Fruit fly (Drosophila melanogaster) whole organism, pupa: ENCODE results near the gene kar.

Source experiments
- CG10348 ChIP-seq: fragments of 200-800 bp; sonication (Bioruptor generic); IDR thresholded peaks from 2 replicates; pipeline ENCODE4 v1.3.6; 2022; ENCODE audit warnings: missing biosample characterization, missing genetic modification characterization
- CG12605 ChIP-seq: fragments of 200-800 bp; sonication (Bioruptor generic); IDR thresholded peaks from 2 replicates; pipeline ENCODE4 v1.3.6; 2022; ENCODE audit warnings: missing biosample characterization, missing genetic modification characterization
- CG13204 ChIP-seq: fragments of 200-800 bp; sonication (Bioruptor generic); optimal IDR thresholded peaks from 2 replicates; lab custom pipeline; 2018; ENCODE audit warnings: missing biosample characterization, mild to moderate bottlenecking, missing genetic modification characterization, moderate library complexity
- CG14655 ChIP-seq: fragments of 200-800 bp; sonication (Bioruptor generic); optimal IDR thresholded peaks from 3 replicates; lab custom pipeline; 2017; ENCODE audit warnings: mild to moderate bottlenecking, missing biosample characterization, missing genetic modification reagents, missing genetic modification characterization
- CG15710 ChIP-seq: fragments of 200-800 bp; sonication (Bioruptor generic); optimal IDR thresholded peaks from 2 replicates; lab custom pipeline; 2018; ENCODE audit warnings: missing biosample characterization, mild to moderate bottlenecking, missing genetic modification characterization, moderate library complexity
- CG17806 ChIP-seq: fragments of 200-800 bp; sonication (Bioruptor generic); optimal IDR thresholded peaks from 2 replicates; lab custom pipeline; 2018; ENCODE audit warnings: missing biosample characterization, mild to moderate bottlenecking, missing genetic modification characterization, moderate library complexity
- CG32121 ChIP-seq: fragments of 200-800 bp; sonication (Bioruptor generic); IDR thresholded peaks from 2 replicates; pipeline ENCODE4 v1.3.6; 2022; ENCODE audit warnings: missing biosample characterization, missing genetic modification characterization
- CG34367 ChIP-seq: fragments of 200-800 bp; sonication (Bioruptor generic); optimal IDR thresholded peaks from 2 replicates; lab custom pipeline; 2018; ENCODE audit warnings: missing biosample characterization, mild to moderate bottlenecking, missing genetic modification characterization
- CG4496 ChIP-seq: fragments of 200-800 bp; sonication (Bioruptor generic); IDR thresholded peaks from 3 replicates; pipeline ENCODE4 v1.3.6; 2022; ENCODE audit warnings: missing biosample characterization, missing genetic modification characterization
- CG8159 ChIP-seq: fragments of 200-800 bp; sonication (Bioruptor generic); optimal IDR thresholded peaks from 3 replicates; lab custom pipeline; 2018; ENCODE audit warnings: missing biosample characterization, mild to moderate bottlenecking, missing genetic modification characterization, moderate library complexity
- CG8301 ChIP-seq: fragments of 200-800 bp; sonication (Bioruptor generic); optimal IDR thresholded peaks from 2 replicates; lab custom pipeline; 2018; ENCODE audit warnings: missing biosample characterization, mild to moderate bottlenecking, missing genetic modification characterization
- CG9948 ChIP-seq: fragments of 200-800 bp; sonication (Bioruptor generic); optimal IDR thresholded peaks from 2 replicates; lab custom pipeline; 2018; ENCODE audit warnings: missing biosample characterization, mild to moderate bottlenecking, missing genetic modification characterization, moderate library complexity
- D1 ChIP-seq: fragments of 200-800 bp; sonication (Bioruptor generic); optimal IDR thresholded peaks from 2 replicates; lab custom pipeline; 2018; ENCODE audit warnings: missing biosample characterization, mild to moderate bottlenecking, missing genetic modification characterization, moderate library complexity
- EcR ChIP-seq: fragments of 200-800 bp; sonication (Bioruptor generic); optimal IDR thresholded peaks from 3 replicates; lab custom pipeline; 2019; ENCODE audit warnings: missing biosample characterization, missing genetic modification characterization, mild to moderate bottlenecking, moderate library complexity, missing genetic modification reagents
- Ets98B ChIP-seq: fragments of 200-800 bp; sonication (Bioruptor generic); IDR thresholded peaks from 2 replicates; pipeline ENCODE4 v1.3.6; 2022; ENCODE audit warnings: missing biosample characterization, missing genetic modification characterization
- Pif1A ChIP-seq: fragments of 200-800 bp; sonication (Bioruptor generic); optimal IDR thresholded peaks from 3 replicates; lab custom pipeline; 2016; ENCODE audit warnings: missing biosample characterization, missing genetic modification characterization
- Pif1B ChIP-seq: fragments of 200-800 bp; sonication (Bioruptor generic); optimal IDR thresholded peaks from 3 replicates; lab custom pipeline; 2016; ENCODE audit warnings: missing biosample characterization, missing genetic modification characterization
- Snoo ChIP-seq: fragments of 200-800 bp; sonication (Bioruptor generic); optimal IDR thresholded peaks from 3 replicates; lab custom pipeline; 2017; ENCODE audit warnings: missing biosample characterization, mild to moderate bottlenecking, missing genetic modification characterization, inconsistent platforms
- fd96Ca ChIP-seq: fragments of 200-800 bp; sonication (Bioruptor generic); IDR thresholded peaks from 3 replicates; pipeline ENCODE4 v1.3.6; 2022; ENCODE audit warnings: missing biosample characterization, missing genetic modification characterization
- gl ChIP-seq: fragments of 200-800 bp; sonication (Bioruptor generic); optimal IDR thresholded peaks from 2 replicates; lab custom pipeline; 2018; ENCODE audit warnings: missing biosample characterization, mild to moderate bottlenecking, missing genetic modification characterization
- rn ChIP-seq: fragments of 200-800 bp; sonication (Bioruptor generic); IDR thresholded peaks from 2 replicates; pipeline ENCODE4 v1.3.6; 2022; ENCODE audit warnings: missing biosample characterization, missing genetic modification characterization

The kar gene

DNA sequence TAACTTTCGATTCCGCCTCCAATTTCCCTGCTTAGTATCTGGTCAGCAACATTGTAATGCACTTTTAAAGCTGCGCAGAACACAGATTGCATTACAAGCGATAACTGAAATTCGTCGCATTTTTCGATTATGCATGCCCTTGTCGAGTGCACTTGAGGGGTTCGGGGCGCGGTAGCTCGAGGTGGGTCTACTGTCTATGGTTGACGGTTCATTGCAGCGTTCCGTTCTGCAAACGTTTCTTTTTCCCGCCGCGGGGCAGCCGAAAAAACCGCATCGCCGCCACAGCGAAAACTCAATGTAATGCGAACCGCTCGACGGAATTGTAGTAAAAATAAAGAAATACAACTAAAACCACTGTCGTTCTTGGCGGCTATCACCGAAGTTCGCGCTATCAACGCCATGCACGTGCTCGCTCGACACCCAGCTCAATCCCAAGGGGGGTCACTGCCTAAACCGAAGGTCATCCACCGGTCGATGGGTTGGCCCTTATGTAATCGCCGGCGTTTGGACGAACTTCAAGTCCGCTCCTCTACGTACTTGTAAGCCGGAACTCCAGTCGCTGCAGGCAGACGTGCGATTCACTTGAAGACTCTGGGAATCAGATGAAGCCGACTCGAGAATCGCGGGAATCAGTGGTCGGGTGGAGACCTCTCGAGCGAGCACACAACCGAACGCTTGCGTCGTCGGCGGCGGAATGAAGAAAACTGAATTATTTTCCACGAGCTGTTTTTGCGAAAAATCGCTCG is at the start of gene kar:
TSS of gene kar (minus strand) at position 696 of the 746 bp plus-strand sequence.
- TF ChIP-seq Pif1B (GFP tag; lab: Kevin White, UChicago) (no peak), EcR (GFP tag; lab: Kevin White, UChicago) (no peak), CG12605 (GFP tag; lab: Robert Waterston, UW) (no peak), CG8159 (tag; lab: Kevin White, UChicago) (no peak), CG9948 (tag; lab: Kevin White, UChicago) (no peak), CG14655 (GFP tag; lab: Kevin White, UChicago) (no peak), CG8301 (no peak), CG32121 (GFP tag; lab: Robert Waterston, UW) (no peak), fd96Ca (GFP tag; lab: Robert Waterston, UW) (no peak), Snoo (tag; lab: Kevin White, UChicago) (no peak), gl (tag; lab: Kevin White, UChicago) (no peak), D1 (tag; lab: Kevin White, UChicago) (no peak), Ets98B (GFP tag; lab: Robert Waterston, UW) (no peak), CG4496 (no peak), CG17806 (tag; lab: Kevin White, UChicago) (no peak), CG34367 (tag; lab: Kevin White, UChicago) (no peak), Pif1A (GFP tag; lab: Kevin White, UChicago) (no peak)

DNA sequence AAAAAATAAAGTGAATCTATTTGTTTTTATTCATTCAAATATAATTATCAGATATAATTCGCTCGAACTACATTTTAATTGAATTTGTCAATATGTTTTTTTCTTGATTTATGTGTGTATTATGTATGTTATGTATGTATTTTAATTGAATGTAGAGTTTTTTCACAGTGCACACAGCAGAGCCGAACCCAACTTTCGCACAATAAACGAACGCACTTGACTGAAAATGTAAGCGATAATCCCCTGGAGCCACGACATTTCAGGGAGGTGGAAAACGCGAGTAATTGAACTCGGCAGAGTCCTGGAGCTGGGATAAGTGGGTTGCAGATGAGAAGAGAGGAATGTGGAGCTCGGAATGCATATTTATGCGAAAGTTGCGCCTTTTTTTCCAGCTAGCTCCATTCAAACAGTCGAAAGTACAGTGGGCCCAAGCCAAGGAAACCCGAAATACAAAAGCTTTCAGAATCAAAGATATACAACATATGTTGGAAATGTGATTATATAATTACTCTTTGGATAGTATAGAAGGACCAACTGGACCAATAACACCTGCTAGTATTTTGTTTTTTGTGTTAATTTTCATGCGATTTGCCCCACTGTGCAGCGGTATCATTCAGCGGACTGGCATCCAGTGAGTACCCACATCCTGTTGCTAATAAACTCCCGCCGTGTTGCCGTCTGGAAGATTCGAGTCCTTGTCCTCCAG is 38.9 kb upstream of the kar start:
- TF ChIP-seq rn (GFP tag; lab: Robert Waterston, UW) = no peak
- TF ChIP-seq CG15710 (tag; lab: Kevin White, UChicago) = peak; percentile 10
- TF ChIP-seq CG4496 = no peak
- peak; percentile 38 for TF ChIP-seq CG8159 (tag; lab: Kevin White, UChicago)
- TF ChIP-seq Pif1B (GFP tag; lab: Kevin White, UChicago) = no peak
- TF ChIP-seq fd96Ca (GFP tag; lab: Robert Waterston, UW) = 0 out of 3 replicates have a peak, but pooled peaks have one; percentile 9
- TF ChIP-seq CG17806 (tag; lab: Kevin White, UChicago) = no peak
- peak; percentile 10 for TF ChIP-seq CG14655 (GFP tag; lab: Kevin White, UChicago)
- TF ChIP-seq CG34367 (tag; lab: Kevin White, UChicago) = peak; percentile 11
- no peak for TF ChIP-seq Snoo (tag; lab: Kevin White, UChicago)
- TF ChIP-seq Ets98B (GFP tag; lab: Robert Waterston, UW) = no peak
- peak; percentile 12 for TF ChIP-seq CG9948 (tag; lab: Kevin White, UChicago)
- no peak for TF ChIP-seq EcR (GFP tag; lab: Kevin White, UChicago)
- peak; percentile 7 for TF ChIP-seq Pif1A (GFP tag; lab: Kevin White, UChicago)
- no peak for TF ChIP-seq CG32121 (GFP tag; lab: Robert Waterston, UW)
- TF ChIP-seq CG10348 (GFP tag; lab: Robert Waterston, UW) = no peak

DNA sequence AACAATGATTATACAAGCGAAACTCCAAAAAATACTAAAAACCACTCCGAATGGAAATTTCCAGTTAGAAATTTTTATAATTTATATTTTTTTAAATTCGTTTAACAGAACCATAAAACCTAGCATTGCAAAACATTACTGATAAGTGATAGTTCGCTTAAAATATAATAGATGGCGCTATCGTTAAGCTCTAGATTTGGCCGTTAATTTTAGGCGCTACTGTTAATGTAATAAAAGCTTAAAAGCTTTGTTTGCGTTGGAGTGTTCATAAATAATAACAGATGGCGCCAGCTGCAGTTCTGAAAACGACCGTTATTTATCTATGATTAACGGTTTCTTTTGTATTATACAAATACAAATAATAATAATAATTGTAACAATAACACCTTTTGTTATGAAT is 34.6 kb upstream of the kar start:
- TF ChIP-seq CG13204 = no peak
- TF ChIP-seq Ets98B (GFP tag; lab: Robert Waterston, UW) = no peak
- TF ChIP-seq CG34367 (tag; lab: Kevin White, UChicago) = no peak
- no peak for TF ChIP-seq CG8301

DNA sequence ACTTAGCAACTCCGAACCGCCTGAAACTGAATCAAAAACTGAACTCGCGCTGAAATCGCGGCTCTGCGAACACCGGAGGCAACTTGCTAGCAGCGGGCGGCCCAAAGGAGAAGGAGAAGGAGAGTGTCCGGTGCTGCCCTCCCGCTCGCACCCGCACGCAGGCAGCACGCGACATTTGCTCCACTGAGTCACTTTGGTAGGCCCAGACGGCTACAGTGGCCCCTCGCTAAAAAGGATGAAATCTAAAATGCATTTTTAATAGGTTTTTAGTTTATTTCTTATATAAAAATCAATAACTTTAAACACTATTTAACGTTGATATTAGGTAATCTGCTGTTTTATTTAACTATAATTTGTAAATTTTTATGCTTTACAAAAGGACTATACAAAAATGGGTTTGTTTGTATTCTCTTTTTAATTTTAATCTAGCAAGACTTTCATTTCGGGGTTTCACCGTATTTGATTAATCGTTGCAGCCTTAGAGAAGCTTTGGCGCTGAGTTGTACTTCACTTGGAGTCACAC is 33.3 kb upstream of the kar start, which contains the start of gene Men:
TSS of gene Men (minus strand) at position 51 of the 523 bp plus-strand sequence.
- peak; percentile 47; the same call in 1 of the 3 replicates for TF ChIP-seq fd96Ca (GFP tag; lab: Robert Waterston, UW)
- TF ChIP-seq CG14655 (GFP tag; lab: Kevin White, UChicago) = peak; percentile 60
- TF ChIP-seq rn (GFP tag; lab: Robert Waterston, UW) = peak; percentile 57
- TF ChIP-seq CG13204 = peak; percentile 52
- peak; percentile 56 for TF ChIP-seq CG9948 (tag; lab: Kevin White, UChicago)
- no peak for TF ChIP-seq CG34367 (tag; lab: Kevin White, UChicago)
- TF ChIP-seq Ets98B (GFP tag; lab: Robert Waterston, UW) = peak; percentile 25; the same call in 1 of the 2 replicates
- peak; percentile 28 for TF ChIP-seq CG17806 (tag; lab: Kevin White, UChicago)
- TF ChIP-seq CG8301 = peak; percentile 47
- peak; percentile 53 for TF ChIP-seq Snoo (tag; lab: Kevin White, UChicago)
- peak; percentile 76 for TF ChIP-seq CG32121 (GFP tag; lab: Robert Waterston, UW)
- peak; percentile 41 for TF ChIP-seq Pif1A (GFP tag; lab: Kevin White, UChicago)
- peak; percentile 65 for TF ChIP-seq CG8159 (tag; lab: Kevin White, UChicago)
- peak; percentile 45; the same call in 1 of the 2 replicates for TF ChIP-seq CG10348 (GFP tag; lab: Robert Waterston, UW)
- TF ChIP-seq gl (tag; lab: Kevin White, UChicago) = no peak
- TF ChIP-seq CG12605 (GFP tag; lab: Robert Waterston, UW) = 0 out of 2 replicates have a peak, but pooled peaks have one; percentile 33
- TF ChIP-seq CG15710 (tag; lab: Kevin White, UChicago) = peak; percentile 68
- TF ChIP-seq Pif1B (GFP tag; lab: Kevin White, UChicago) = peak; percentile 3
- peak; percentile 75 for TF ChIP-seq CG4496
- no peak for TF ChIP-seq D1 (tag; lab: Kevin White, UChicago)
- TF ChIP-seq EcR (GFP tag; lab: Kevin White, UChicago) = no peak
